Fruit fly (Drosophila melanogaster) whole organism, embryonic: ENCODE results near the gene tra.

Source experiments
- Awh ChIP-seq: fragments of 200-800 bp; sonication (Bioruptor generic); IDR thresholded peaks from 2 replicates; pipeline ENCODE4, ENCODE4 v1.3.6; 2022; ENCODE audit warnings: missing biosample characterization, missing genetic modification characterization
- B-H2 ChIP-seq: fragments of 200-800 bp; sonication (Bioruptor generic); optimal IDR thresholded peaks from 2 replicates; lab custom pipeline; 2018; ENCODE audit warnings: missing biosample characterization, mild to moderate bottlenecking, missing genetic modification characterization
- CG12236 ChIP-seq: fragments of 200-800 bp; sonication (Bioruptor generic); optimal IDR thresholded peaks from 2 replicates; lab custom pipeline; 2016; ENCODE audit warnings: missing biosample characterization, missing genetic modification characterization
- CG1233 ChIP-seq: fragments of 200-800 bp; sonication (Bioruptor generic); optimal IDR thresholded peaks from 4 replicates; lab custom pipeline; 2018; ENCODE audit warnings: missing biosample characterization, mild to moderate bottlenecking, missing genetic modification characterization
- CG12659 ChIP-seq: fragments of 200-800 bp; sonication (Bioruptor generic); optimal IDR thresholded peaks from 3 replicates; lab custom pipeline; 2017; ENCODE audit warnings: mild to moderate bottlenecking, missing biosample characterization, missing genetic modification reagents, missing genetic modification characterization
- CG13424 ChIP-seq: fragments of 200-800 bp; sonication (Bioruptor generic); optimal IDR thresholded peaks from 2 replicates; lab custom pipeline; 2019; ENCODE audit warnings: missing biosample characterization, mild to moderate bottlenecking, missing genetic modification characterization, moderate library complexity
- CG14860 ChIP-seq: fragments of 200-800 bp; sonication (Bioruptor generic); IDR thresholded peaks from 3 replicates; pipeline ENCODE4 v1.3.6; 2022; ENCODE audit warnings: missing biosample characterization, missing genetic modification characterization; ENCODE audit not compliant: partially characterized antibody
- CG15011 ChIP-seq: fragments of 200-800 bp; sonication (Bioruptor generic); optimal IDR thresholded peaks from 3 replicates; lab custom pipeline; 2018; ENCODE audit warnings: missing biosample characterization, mild to moderate bottlenecking, missing genetic modification characterization
- CG1529 ChIP-seq: fragments of 200-800 bp; sonication (Bioruptor generic); optimal IDR thresholded peaks from 3 replicates; lab custom pipeline; 2018; ENCODE audit warnings: missing biosample characterization, missing genetic modification characterization
- CG15514 ChIP-seq: fragments of 200-800 bp; sonication (Bioruptor generic); optimal IDR thresholded peaks from 3 replicates; lab custom pipeline; 2017; ENCODE audit warnings: missing biosample characterization, missing genetic modification characterization, mild to moderate bottlenecking, moderate library complexity, missing genetic modification reagents
- CG15601 ChIP-seq: fragments of 200-800 bp; sonication (Bioruptor generic); optimal IDR thresholded peaks from 3 replicates; lab custom pipeline; 2019; ENCODE audit warnings: missing biosample characterization, mild to moderate bottlenecking, missing genetic modification characterization, moderate library complexity
- CG16779 ChIP-seq: fragments of 200-800 bp; sonication (Bioruptor generic); IDR thresholded peaks from 2 replicates; pipeline ENCODE4 v1.3.6; 2022; ENCODE audit warnings: missing biosample characterization, missing genetic modification characterization
- CG16813 ChIP-seq: fragments of 200-800 bp; sonication (Bioruptor generic); IDR thresholded peaks from 3 replicates; pipeline ENCODE4 v1.3.6; 2022; ENCODE audit warnings: missing biosample characterization, missing genetic modification characterization; ENCODE audit not compliant: partially characterized antibody
- CG1792 ChIP-seq: fragments of 200-800 bp; sonication (Bioruptor generic); optimal IDR thresholded peaks from 2 replicates; lab custom pipeline; 2016; ENCODE audit warnings: missing biosample characterization, missing genetic modification characterization
- CG2116 ChIP-seq: fragments of 200-800 bp; sonication (Bioruptor generic); optimal IDR thresholded peaks from 3 replicates; lab custom pipeline; 2018; ENCODE audit warnings: missing biosample characterization, mild to moderate bottlenecking, missing genetic modification characterization
- CG2120 ChIP-seq: fragments of 200-800 bp; sonication (Bioruptor generic); optimal IDR thresholded peaks from 3 replicates; lab custom pipeline; 2016; ENCODE audit warnings: missing biosample characterization, missing genetic modification characterization
- CG2712 ChIP-seq: fragments of 200-800 bp; optimal IDR thresholded peaks from 3 replicates; lab custom pipeline; 2019; ENCODE audit warnings: missing biosample characterization, mild to moderate bottlenecking, missing genetic modification characterization, moderate library complexity
- CG3847 ChIP-seq: fragments of 200-800 bp; sonication (Bioruptor generic); IDR thresholded peaks from 2 replicates; pipeline ENCODE4 v1.3.6; 2022; ENCODE audit warnings: missing biosample characterization, missing genetic modification characterization
- CG3995 ChIP-seq: fragments of 200-800 bp; sonication (Bioruptor generic); optimal IDR thresholded peaks from 3 replicates; lab custom pipeline; 2016; ENCODE audit warnings: missing biosample characterization, missing genetic modification characterization
- CG4617 ChIP-seq: fragments of 200-800 bp; sonication (Bioruptor generic); optimal IDR thresholded peaks from 3 replicates; lab custom pipeline; 2016; ENCODE audit warnings: missing biosample characterization, missing genetic modification characterization, borderline replicate concordance
- CG6689 ChIP-seq: fragments of 200-800 bp; sonication (Bioruptor generic); IDR thresholded peaks from 2 replicates; pipeline ENCODE4 v1.3.6; 2022; ENCODE audit warnings: missing biosample characterization, missing genetic modification characterization
- CG8281 ChIP-seq: fragments of 200-800 bp; sonication (Bioruptor generic); optimal IDR thresholded peaks from 2 replicates; lab custom pipeline; 2018; ENCODE audit warnings: missing biosample characterization, mild to moderate bottlenecking, missing genetic modification characterization, moderate library complexity
- CG8765 ChIP-seq: fragments of 200-800 bp; sonication (Bioruptor generic); IDR thresholded peaks from 2 replicates; pipeline ENCODE4 v1.3.6; 2022; ENCODE audit warnings: missing biosample characterization, missing genetic modification characterization
- CG9727 ChIP-seq: fragments of 200-800 bp; sonication (Bioruptor generic); optimal IDR thresholded peaks from 3 replicates; lab custom pipeline; 2017; ENCODE audit warnings: missing biosample characterization, mild to moderate bottlenecking, missing genetic modification characterization
- CG9817 ChIP-seq: fragments of 200-800 bp; sonication (Bioruptor generic); optimal IDR thresholded peaks from 2 replicates; lab custom pipeline; 2018; ENCODE audit warnings: missing biosample characterization, mild to moderate bottlenecking, missing genetic modification characterization, moderate library complexity
- Doc3 ChIP-seq: fragments of 200-800 bp; sonication (Bioruptor generic); IDR thresholded peaks from 3 replicates; pipeline ENCODE4 v1.3.6; 2022; ENCODE audit warnings: missing biosample characterization, missing genetic modification characterization; ENCODE audit not compliant: partially characterized antibody
- Hand ChIP-seq: fragments of 200-800 bp; sonication (Bioruptor generic); optimal IDR thresholded peaks from 2 replicates; lab custom pipeline; 2017; ENCODE audit warnings: mild to moderate bottlenecking, missing biosample characterization, missing genetic modification reagents, missing genetic modification characterization
- Lhr ChIP-seq: fragments of 200-800 bp; sonication (Bioruptor generic); optimal IDR thresholded peaks from 3 replicates; lab custom pipeline; 2017; ENCODE audit warnings: mild to moderate bottlenecking, missing biosample characterization, missing genetic modification reagents, missing genetic modification characterization
- Pdp1 ChIP-seq, 2 experiments: fragments of 200-800 bp; sonication (Bioruptor generic); optimal IDR thresholded peaks; 3 replicates each; lab custom pipeline; 2016; ENCODE audit warnings: missing biosample characterization in 2 of 2, missing genetic modification characterization in 2 of 2, mild to moderate bottlenecking in 1 of 2, moderate library complexity in 1 of 2
- Spps ChIP-seq: fragments of 200-800 bp; sonication (Bioruptor generic); optimal IDR thresholded peaks from 2 replicates; lab custom pipeline; 2018; ENCODE audit warnings: missing biosample characterization, mild to moderate bottlenecking, missing genetic modification characterization
- Sry-β ChIP-seq: fragments of 200-800 bp; sonication (Bioruptor generic); optimal IDR thresholded peaks from 2 replicates; lab custom pipeline; 2018; ENCODE audit warnings: missing biosample characterization, mild to moderate bottlenecking, missing genetic modification characterization, moderate library complexity
- Ssrp ChIP-seq: fragments of 200-800 bp; sonication (Bioruptor generic); optimal IDR thresholded peaks from 2 replicates; lab custom pipeline; 2018; ENCODE audit warnings: missing biosample characterization, mild to moderate bottlenecking, missing genetic modification characterization, moderate library complexity
- Taf1 ChIP-seq: fragments of 200-800 bp; sonication (Bioruptor generic); IDR thresholded peaks from 2 replicates; pipeline ENCODE4 v1.3.6; 2022; ENCODE audit warnings: missing biosample characterization, missing genetic modification characterization
- Usf ChIP-seq: fragments of 200-800 bp; sonication (Bioruptor generic); optimal IDR thresholded peaks from 2 replicates; lab custom pipeline; 2017; ENCODE audit warnings: missing genotype, missing biosample characterization, missing genetic modification characterization
- ac ChIP-seq: fragments of 200-800 bp; sonication (Bioruptor generic); optimal IDR thresholded peaks from 3 replicates; lab custom pipeline; 2017; ENCODE audit warnings: missing biosample characterization, mild to moderate bottlenecking, missing genetic modification characterization
- ci ChIP-seq: fragments of 200-800 bp; sonication (Bioruptor generic); IDR thresholded peaks from 3 replicates; pipeline ENCODE4 v1.3.6; 2022; ENCODE audit warnings: missing biosample characterization, missing genetic modification characterization
- crp ChIP-seq, 2 experiments: fragments of 200-800 bp; sonication (Bioruptor generic); optimal IDR thresholded peaks; 2 replicates in 1 of 2; 3 replicates in 1 of 2; lab custom pipeline; 2017; ENCODE audit warnings: missing biosample characterization in 2 of 2, missing genetic modification characterization in 2 of 2, mild to moderate bottlenecking in 1 of 2, moderate library complexity in 1 of 2
- her ChIP-seq: fragments of 200-800 bp; sonication (Bioruptor generic); optimal IDR thresholded peaks from 2 replicates; lab custom pipeline; 2016; ENCODE audit warnings: missing biosample characterization, missing genetic modification characterization
- lbe ChIP-seq: fragments of 200-800 bp; sonication (Bioruptor generic); optimal IDR thresholded peaks from 2 replicates; lab custom pipeline; 2016; ENCODE audit warnings: missing biosample characterization, mild to moderate bottlenecking, missing genetic modification characterization
- nerfin-1 ChIP-seq: fragments of 200-800 bp; sonication (Bioruptor generic); optimal IDR thresholded peaks from 3 replicates; lab custom pipeline; 2019; ENCODE audit warnings: missing biosample characterization, mild to moderate bottlenecking, missing genetic modification characterization, moderate library complexity
- phol ChIP-seq: fragments of 200-800 bp; sonication (Bioruptor generic); optimal IDR thresholded peaks from 3 replicates; lab custom pipeline; 2018; ENCODE audit warnings: missing biosample characterization, mild to moderate bottlenecking, missing genetic modification characterization, moderate library complexity
- repo ChIP-seq: fragments of 200-800 bp; sonication (Bioruptor generic); optimal IDR thresholded peaks from 2 replicates; lab custom pipeline; 2016; ENCODE audit warnings: missing biosample characterization, missing genetic modification characterization
- sc ChIP-seq, 3 experiments: fragments of >200 bp in 2 of 3; fragments of 200-800 bp in 1 of 3; sonication (Bioruptor generic) in 1 of 3; optimal IDR thresholded peaks; 2 replicates in 2 of 3; 3 replicates in 1 of 3; lab custom pipeline; 2017; ENCODE audit warnings: mild to moderate bottlenecking in 1 of 3, missing biosample characterization in 1 of 3, missing genetic modification characterization in 1 of 3, missing genetic modification reagents in 1 of 3
- sens-2 ChIP-seq: fragments of 200-800 bp; sonication (Bioruptor generic); IDR thresholded peaks from 2 replicates; pipeline ENCODE4 v1.3.6; 2022; ENCODE audit warnings: missing biosample characterization, missing genetic modification characterization
- shn ChIP-seq: fragments of 200-800 bp; sonication (Bioruptor generic); optimal IDR thresholded peaks from 3 replicates; lab custom pipeline; 2016; ENCODE audit warnings: missing biosample characterization, missing genetic modification characterization
- ssp ChIP-seq: fragments of 200-800 bp; sonication (Bioruptor generic); IDR thresholded peaks from 2 replicates; pipeline ENCODE4 v1.3.6; 2022; ENCODE audit warnings: missing biosample characterization, missing genetic modification characterization
- tgo ChIP-seq: fragments of 200-800 bp; sonication (Bioruptor generic); IDR thresholded peaks from 3 replicates; pipeline ENCODE4 v1.3.6; 2022; ENCODE audit warnings: missing biosample characterization, missing genetic modification characterization
- tin ChIP-seq: fragments of 200-800 bp; sonication (Bioruptor generic); optimal IDR thresholded peaks from 3 replicates; lab custom pipeline; 2016; ENCODE audit warnings: missing biosample characterization, missing genetic modification characterization
- trh ChIP-seq: fragments of 200-800 bp; sonication (Bioruptor generic); optimal IDR thresholded peaks from 2 replicates; lab custom pipeline; 2016; ENCODE audit warnings: missing biosample characterization, missing genetic modification characterization
- vvl ChIP-seq: fragments of 200-800 bp; sonication (Bioruptor generic); IDR thresholded peaks from 2 replicates; pipeline ENCODE4 v1.3.6; 2022; ENCODE audit warnings: missing biosample characterization, missing genetic modification characterization

Gene tra

dm6 chr3L:16590860-16591259, at the start of gene tra (continued):
- TF ChIP-seq Lhr (GFP tag; lab: Kevin White, UChicago) (no peak), Ssrp (tag; lab: Kevin White, UChicago) (no peak), CG1233 (GFP tag; lab: Kevin White, UChicago) (no peak), ci (GFP tag; lab: Robert Waterston, UW) (no peak), CG15011 (no peak), CG3995 (GFP tag; lab: Kevin White, UChicago) (peak; percentile 70), sens-2 (GFP tag; lab: Robert Waterston, UW) (no peak), CG12659 (GFP tag; lab: Kevin White, UChicago) (no peak), CG13424 (no peak), B-H2 (no peak), lbe (GFP tag; lab: Kevin White, UChicago) (no peak), repo (GFP tag; lab: Kevin White, UChicago) (no peak), ssp (GFP tag; lab: Robert Waterston, UW) (no peak), CG16779 (GFP tag; lab: Robert Waterston, UW) (no peak), CG4617 (GFP tag; lab: Kevin White, UChicago) (peak; percentile 75), Spps (tag; lab: Kevin White, UChicago) (no peak), trh (GFP tag; lab: Kevin White, UChicago) (no peak), Pdp1 (GFP tag; optimal IDR thresholded peaks at IDR 0.05; lab: Kevin White, UChicago) (no peak), CG9727 (no peak), shn (GFP tag; lab: Kevin White, UChicago) (no peak), crp (GFP tag; optimal IDR thresholded peaks at IDR 0.05; lab: Kevin White, UChicago) (no peak), nerfin-1 (no peak), CG2712 (peak; percentile 27), CG14860 (GFP tag; lab: Robert Waterston, UW) (0 out of 3 replicates have a peak, but pooled peaks have one; percentile 13), CG2116 (peak; percentile 60), CG15514 (GFP tag; lab: Kevin White, UChicago) (peak; percentile 42), sc (optimal IDR thresholded peaks at IDR 0.05; lab: Kevin White, UChicago) (no peak), sc (GFP tag; optimal IDR thresholded peaks at IDR 0.05; lab: Kevin White, UChicago) (no peak), Sry-β (no peak), ac (no peak), CG8281 (tag; lab: Kevin White, UChicago) (no peak), CG3847 (GFP tag; lab: Robert Waterston, UW) (no peak), Taf1 (GFP tag; lab: Robert Waterston, UW) (no peak), phol (tag; lab: Kevin White, UChicago) (peak; percentile 73), her (no peak), tin (no peak), tgo (GFP tag; lab: Robert Waterston, UW) (no peak), CG1529 (GFP tag; lab: Kevin White, UChicago) (no peak), Usf (no peak), CG16813 (GFP tag; lab: Robert Waterston, UW) (peak; percentile 61), CG8765 (no peak), CG9817 (tag; lab: Kevin White, UChicago) (no peak), CG12236 (no peak), CG1792 (GFP tag; lab: Kevin White, UChicago) (no peak), Awh (GFP tag; lab: Robert Waterston, UW) (no peak), Hand (GFP tag; lab: Kevin White, UChicago) (no peak), CG2120 (no peak), vvl (no peak), CG15601 (tag; lab: Kevin White, UChicago) (no peak), Doc3 (GFP tag; lab: Robert Waterston, UW) (peak; percentile 60), CG6689 (GFP tag; lab: Robert Waterston, UW) (no peak)
